Fruit fly (Drosophila melanogaster): ENCODE measurements around the gene CG3223.

Gene CG3223

dm6 chr3R:7966544-7967264 is 42.5 kb upstream of the CG3223 start:
- TF ChIP-seq Ets98B (GFP tag; IDR thresholded peaks at IDR 0.05) (peak; percentile 30; the same call in 1 of the 2 replicates), CG12605 (GFP tag; IDR thresholded peaks at IDR 0.05) (peak; percentile 62), EcR (GFP tag; optimal IDR thresholded peaks at IDR 0.05) (peak; percentile 85), CG4496 (GFP tag; IDR thresholded peaks at IDR 0.05) (peak; percentile 76), fd96Ca (GFP tag; IDR thresholded peaks at IDR 0.05) (no peak; the same call in none of the 3 replicates), CG8301 (tag; optimal IDR thresholded peaks at IDR 0.05) (no peak), CG13204 (GFP tag; optimal IDR thresholded peaks at IDR 0.05) (peak; percentile 74), CG32121 (GFP tag; IDR thresholded peaks at IDR 0.05) (peak; percentile 12; the same call in 1 of the 2 replicates), gl (tag; optimal IDR thresholded peaks at IDR 0.05) (peak; percentile 16)

DNA sequence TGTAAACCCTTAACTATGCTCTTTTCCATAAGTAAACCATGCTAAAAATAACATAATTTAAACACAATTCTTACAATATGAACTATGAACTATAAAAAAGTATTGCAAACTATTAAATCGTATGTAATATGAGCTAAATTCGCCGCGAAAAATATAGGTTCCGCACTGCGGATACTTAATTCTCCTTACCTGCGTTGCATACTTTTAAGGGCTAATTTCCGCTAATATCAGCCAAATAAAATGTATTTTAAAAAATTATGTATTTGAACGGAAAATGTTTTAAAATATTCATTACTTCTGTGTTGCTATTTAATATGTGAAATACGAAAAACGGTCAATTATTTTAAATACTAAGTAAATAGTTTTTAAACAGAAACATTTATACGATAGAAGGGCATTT is 41.9 kb upstream of the CG3223 start, which contains the start of gene dsx:
Gene dsx (minus strand): TSS at position 62 of the 400 bp plus-strand sequence.
- TF ChIP-seq CG15710 (tag; optimal IDR thresholded peaks at IDR 0.05) (peak; percentile 26), CG14655 (GFP tag; optimal IDR thresholded peaks at IDR 0.05) (peak; percentile 59), rn (GFP tag; IDR thresholded peaks at IDR 0.05) (no peak), CG32121 (GFP tag; IDR thresholded peaks at IDR 0.05) (no peak), CG8159 (tag; optimal IDR thresholded peaks at IDR 0.05) (peak; percentile 37)

DNA sequence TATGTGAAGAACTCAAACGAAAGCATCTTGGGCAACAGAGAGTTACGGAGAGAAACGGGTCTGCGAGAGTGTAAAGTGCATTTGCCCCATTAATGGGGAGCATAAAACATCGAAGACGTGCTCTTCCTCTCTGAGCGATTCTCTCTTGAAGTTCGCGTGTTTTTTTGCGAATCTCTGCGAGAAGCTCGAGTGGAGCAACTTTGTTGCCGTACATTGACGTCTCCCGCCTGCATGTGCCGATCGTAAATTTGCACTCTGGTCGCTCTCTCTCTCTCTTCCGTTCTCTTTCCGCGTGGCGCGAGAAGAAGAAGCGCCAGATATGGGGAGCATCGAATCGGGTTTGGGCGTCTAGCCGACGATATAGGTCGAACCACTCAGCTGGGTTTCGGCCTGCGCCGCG is 41.4 kb upstream of the CG3223 start:
- no peak for TF ChIP-seq CG8301 (tag; optimal IDR thresholded peaks at IDR 0.05)
- no peak for TF ChIP-seq Snoo (tag; optimal IDR thresholded peaks at IDR 0.05)
- peak; percentile 79 for TF ChIP-seq CG12605 (GFP tag; IDR thresholded peaks at IDR 0.05)
- peak; percentile 2 for TF ChIP-seq Pif1A (GFP tag; optimal IDR thresholded peaks at IDR 0.05)
- no peak for TF ChIP-seq CG15710 (tag; optimal IDR thresholded peaks at IDR 0.05)
- peak; percentile 61 for TF ChIP-seq CG13204 (GFP tag; optimal IDR thresholded peaks at IDR 0.05)
- TF ChIP-seq CG14655 (GFP tag; optimal IDR thresholded peaks at IDR 0.05), result no peak
- peak; percentile 45 for TF ChIP-seq Pif1B (GFP tag; optimal IDR thresholded peaks at IDR 0.05)
- TF ChIP-seq gl (tag; optimal IDR thresholded peaks at IDR 0.05), result peak; percentile 28
- TF ChIP-seq CG17806 (tag; optimal IDR thresholded peaks at IDR 0.05), result no peak
- no peak for TF ChIP-seq CG8159 (tag; optimal IDR thresholded peaks at IDR 0.05)
- TF ChIP-seq D1 (tag; optimal IDR thresholded peaks at IDR 0.05), result no peak
- no peak for TF ChIP-seq CG10348 (GFP tag; IDR thresholded peaks at IDR 0.05)
- no peak for TF ChIP-seq CG34367 (tag; optimal IDR thresholded peaks at IDR 0.05)
- peak; percentile 60 for TF ChIP-seq CG32121 (GFP tag; IDR thresholded peaks at IDR 0.05)
- TF ChIP-seq CG9948 (tag; optimal IDR thresholded peaks at IDR 0.05), result no peak
- peak; percentile 80 for TF ChIP-seq Ets98B (GFP tag; IDR thresholded peaks at IDR 0.05)
- TF ChIP-seq rn (GFP tag; IDR thresholded peaks at IDR 0.05), result no peak
- TF ChIP-seq CG4496 (GFP tag; IDR thresholded peaks at IDR 0.05), result peak; percentile 74; the same call in 2 of the 3 replicates
- peak; percentile 54; the same call in 1 of the 3 replicates for TF ChIP-seq fd96Ca (GFP tag; IDR thresholded peaks at IDR 0.05)
- peak; percentile 98 for TF ChIP-seq EcR (GFP tag; optimal IDR thresholded peaks at IDR 0.05)

DNA sequence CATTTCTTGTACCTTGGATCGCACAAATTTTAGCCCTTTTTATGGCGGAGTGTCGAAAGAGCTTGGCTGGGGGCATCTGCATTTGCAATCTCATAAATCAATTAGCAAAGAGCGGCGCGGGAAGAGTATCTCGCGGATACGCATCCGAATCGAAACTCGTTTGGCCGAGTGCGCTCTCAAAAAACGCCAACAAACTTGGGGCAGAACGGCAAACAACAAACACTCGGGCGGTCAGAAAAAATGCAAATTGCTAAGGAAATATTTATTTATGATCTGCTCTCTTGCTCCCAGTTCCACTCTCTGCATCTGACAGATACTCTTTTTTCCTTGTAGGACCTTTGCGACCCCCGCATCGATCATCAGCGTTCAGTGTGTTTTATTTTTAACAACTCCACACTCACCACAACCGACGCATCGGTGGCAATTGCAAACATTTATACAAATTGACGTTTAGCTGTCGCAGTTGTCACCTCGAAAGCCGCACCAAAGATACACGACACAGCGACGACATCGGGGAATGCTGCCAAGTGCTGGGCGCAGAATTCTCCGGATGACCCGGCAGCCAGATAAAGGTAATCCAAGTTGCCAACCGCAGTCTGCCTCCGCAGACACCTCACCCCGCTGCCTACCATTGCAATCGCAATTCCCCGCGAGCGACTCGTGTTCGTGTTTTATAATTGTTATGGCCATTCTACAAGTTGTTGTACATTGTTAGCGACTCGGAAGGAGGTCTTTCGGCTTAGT is 40.1 kb upstream of the CG3223 start:
- TF ChIP-seq EcR (GFP tag; optimal IDR thresholded peaks at IDR 0.05) (peak; percentile 61), CG14655 (GFP tag; optimal IDR thresholded peaks at IDR 0.05) (no peak), CG13204 (GFP tag; optimal IDR thresholded peaks at IDR 0.05) (peak; percentile 39)

DNA sequence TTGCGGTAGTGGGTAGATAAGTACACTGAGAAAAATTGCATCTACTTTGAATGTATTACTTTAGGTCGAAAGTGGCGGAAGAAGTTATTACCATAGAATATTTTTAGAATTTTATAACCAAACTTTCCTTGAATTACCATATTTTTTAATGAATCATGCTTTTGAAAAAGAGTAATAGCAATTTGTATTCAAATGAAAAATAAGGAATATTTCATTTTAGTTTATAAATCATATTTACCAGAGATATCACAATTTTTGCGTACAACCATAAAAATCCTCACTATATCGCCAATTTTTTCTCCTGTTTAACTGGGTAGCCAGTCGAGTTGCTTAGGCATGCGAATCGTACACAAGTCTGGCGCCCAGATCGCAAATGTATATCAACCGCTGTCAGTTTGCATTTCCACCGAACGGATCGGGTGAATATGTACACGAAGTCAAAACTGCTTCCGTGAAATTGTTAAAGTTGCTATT is 39.5 kb upstream of the CG3223 start:
- TF ChIP-seq CG34367 (tag; optimal IDR thresholded peaks at IDR 0.05) (peak; percentile 62), CG8301 (tag; optimal IDR thresholded peaks at IDR 0.05) (peak; percentile 91), EcR (GFP tag; optimal IDR thresholded peaks at IDR 0.05) (no peak), CG13204 (GFP tag; optimal IDR thresholded peaks at IDR 0.05) (peak; percentile 4), CG15710 (tag; optimal IDR thresholded peaks at IDR 0.05) (peak; percentile 76), Snoo (tag; optimal IDR thresholded peaks at IDR 0.05) (peak; percentile 27), Pif1B (GFP tag; optimal IDR thresholded peaks at IDR 0.05) (peak; percentile 71), CG9948 (tag; optimal IDR thresholded peaks at IDR 0.05) (peak; percentile 86), CG8159 (tag; optimal IDR thresholded peaks at IDR 0.05) (peak; percentile 90), CG4496 (GFP tag; IDR thresholded peaks at IDR 0.05) (peak; percentile 83), CG32121 (GFP tag; IDR thresholded peaks at IDR 0.05) (peak; percentile 65), CG12605 (GFP tag; IDR thresholded peaks at IDR 0.05) (peak; percentile 63), fd96Ca (GFP tag; IDR thresholded peaks at IDR 0.05) (no peak), Pif1A (GFP tag; optimal IDR thresholded peaks at IDR 0.05) (peak; percentile 80), rn (GFP tag; IDR thresholded peaks at IDR 0.05) (0 out of 2 replicates have a peak, but pooled peaks have one; percentile 9), CG17806 (tag; optimal IDR thresholded peaks at IDR 0.05) (peak; percentile 89), gl (tag; optimal IDR thresholded peaks at IDR 0.05) (peak; percentile 15), Ets98B (GFP tag; IDR thresholded peaks at IDR 0.05) (peak; percentile 78), D1 (tag; optimal IDR thresholded peaks at IDR 0.05) (peak; percentile 47), CG10348 (GFP tag; IDR thresholded peaks at IDR 0.05) (0 out of 2 replicates have a peak, but pooled peaks have one; percentile 21), CG14655 (GFP tag; optimal IDR thresholded peaks at IDR 0.05) (peak; percentile 93)

All from whole organism, pupa.